Fruit fly (Drosophila melanogaster) whole organism: ENCODE measurements around the gene Pgd.

Experiments
- CG8478 ChIP-seq: fragments of >200 bp; optimal IDR thresholded peaks from 2 replicates; lab custom pipeline; 2018; ENCODE audit warnings: inconsistent platforms
- Dll ChIP-seq: fragments of >200 bp; optimal IDR thresholded peaks from 2 replicates; lab custom pipeline; 2017
- psq ChIP-seq: fragments of >200 bp; optimal IDR thresholded peaks from 2 replicates; lab custom pipeline; 2017

DNA sequence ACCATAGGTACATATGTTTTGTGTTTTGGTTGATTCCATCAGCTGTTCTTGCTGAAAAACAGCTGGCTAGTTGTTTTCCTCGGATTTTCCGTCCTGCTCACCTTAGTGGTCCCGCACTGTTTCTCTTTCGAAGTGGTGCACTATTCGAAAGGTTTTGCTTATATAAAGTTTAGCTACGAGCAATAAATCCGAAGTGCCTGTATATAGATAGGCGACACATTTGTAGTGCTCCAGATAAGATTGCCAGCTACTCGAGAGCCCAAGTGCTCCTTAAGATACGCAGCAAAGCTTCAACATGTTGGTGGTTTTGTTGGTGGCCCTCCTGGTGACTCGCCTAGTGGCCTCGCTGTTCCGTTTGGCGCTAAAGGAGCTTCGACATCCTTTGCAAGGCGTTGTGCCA, 33.9 kb downstream of the Pgd start, which contains the start of gene Cyp4ae1:
- TF ChIP-seq psq (lab: Kevin White, UChicago) (no peak), Dll (no peak), CG8478 (lab: Kevin White, UChicago) (no peak)
